Fruit fly (Drosophila melanogaster) whole organism, embryonic: ENCODE measurements around the gene MAGE.

Source experiments
- Atf-2 ChIP-seq: fragments of 200-800 bp; sonication (Bioruptor generic); optimal IDR thresholded peaks from 2 replicates; lab custom pipeline; 2016; ENCODE audit warnings: missing biosample characterization, missing genetic modification characterization
- CG10267 ChIP-seq: fragments of 200-800 bp; sonication (Bioruptor generic); optimal IDR thresholded peaks from 2 replicates; lab custom pipeline; 2018; ENCODE audit warnings: missing biosample characterization, mild to moderate bottlenecking, missing genetic modification characterization, moderate library complexity
- CG10565 ChIP-seq: fragments of 200-800 bp; sonication (Bioruptor generic); optimal IDR thresholded peaks from 3 replicates; lab custom pipeline; 2016; ENCODE audit warnings: missing biosample characterization, mild to moderate bottlenecking, missing genetic modification characterization
- CG11093 ChIP-seq: fragments of 200-800 bp; sonication (Bioruptor generic); IDR thresholded peaks from 3 replicates; pipeline ENCODE4 v1.3.6; 2022; ENCODE audit warnings: missing biosample characterization, missing genetic modification characterization
- CG12659 ChIP-seq: fragments of 200-800 bp; sonication (Bioruptor generic); optimal IDR thresholded peaks from 3 replicates; lab custom pipeline; 2017; ENCODE audit warnings: mild to moderate bottlenecking, missing biosample characterization, missing genetic modification reagents, missing genetic modification characterization
- CG14441 ChIP-seq: fragments of 200-800 bp; sonication (Bioruptor generic); IDR thresholded peaks from 2 replicates; pipeline ENCODE4 v1.3.6; 2022; ENCODE audit warnings: missing biosample characterization, missing genetic modification characterization
- CG15011 ChIP-seq: fragments of 200-800 bp; sonication (Bioruptor generic); optimal IDR thresholded peaks from 3 replicates; lab custom pipeline; 2018; ENCODE audit warnings: missing biosample characterization, mild to moderate bottlenecking, missing genetic modification characterization
- CG16863 ChIP-seq: fragments of 200-800 bp; sonication (Bioruptor generic); optimal IDR thresholded peaks from 3 replicates; lab custom pipeline; 2016; ENCODE audit warnings: missing biosample characterization, missing genetic modification characterization
- CG17186 ChIP-seq: fragments of 200-800 bp; sonication (Bioruptor generic); optimal IDR thresholded peaks from 3 replicates; lab custom pipeline; 2017; ENCODE audit warnings: missing biosample characterization, missing genetic modification reagents, missing genetic modification characterization
- CG17802 ChIP-seq: fragments of 200-800 bp; sonication (Bioruptor generic); optimal IDR thresholded peaks from 2 replicates; lab custom pipeline; 2018; ENCODE audit warnings: missing biosample characterization, mild to moderate bottlenecking, missing genetic modification characterization, moderate library complexity
- CG18619 ChIP-seq: fragments of 200-800 bp; sonication (Bioruptor generic); optimal IDR thresholded peaks from 3 replicates; lab custom pipeline; 2017; ENCODE audit warnings: missing biosample characterization, mild to moderate bottlenecking, missing genetic modification characterization
- CG2712 ChIP-seq: fragments of 200-800 bp; optimal IDR thresholded peaks from 3 replicates; lab custom pipeline; 2019; ENCODE audit warnings: missing biosample characterization, mild to moderate bottlenecking, missing genetic modification characterization, moderate library complexity
- CG2889 ChIP-seq: fragments of 200-800 bp; sonication (Bioruptor generic); IDR thresholded peaks from 3 replicates; pipeline ENCODE4 v1.3.6; 2022; ENCODE audit warnings: missing biosample characterization, missing genetic modification characterization
- CG4360 ChIP-seq: fragments of 200-800 bp; sonication (Bioruptor generic); IDR thresholded peaks from 2 replicates; pipeline ENCODE4 v1.3.6; 2022; ENCODE audit warnings: missing biosample characterization, missing genetic modification characterization
- CG4424 ChIP-seq: fragments of 200-800 bp; sonication (Bioruptor generic); optimal IDR thresholded peaks from 3 replicates; lab custom pipeline; 2016; ENCODE audit warnings: missing biosample characterization, missing genetic modification characterization
- CG6689 ChIP-seq: fragments of 200-800 bp; sonication (Bioruptor generic); IDR thresholded peaks from 2 replicates; pipeline ENCODE4 v1.3.6; 2022; ENCODE audit warnings: missing biosample characterization, missing genetic modification characterization
- CG6854 ChIP-seq: fragments of 200-800 bp; sonication (Bioruptor generic); optimal IDR thresholded peaks from 3 replicates; lab custom pipeline; 2017; ENCODE audit warnings: missing biosample characterization, mild to moderate bottlenecking, missing genetic modification characterization
- CG7745 ChIP-seq: fragments of 200-800 bp; sonication (Bioruptor generic); optimal IDR thresholded peaks from 2 replicates; lab custom pipeline; 2018; ENCODE audit warnings: missing biosample characterization, mild to moderate bottlenecking, missing genetic modification characterization, moderate library complexity
- CG8281 ChIP-seq: fragments of 200-800 bp; sonication (Bioruptor generic); optimal IDR thresholded peaks from 2 replicates; lab custom pipeline; 2018; ENCODE audit warnings: missing biosample characterization, mild to moderate bottlenecking, missing genetic modification characterization, moderate library complexity
- CG8944 ChIP-seq: fragments of 200-800 bp; sonication (Bioruptor generic); optimal IDR thresholded peaks from 3 replicates; lab custom pipeline; 2016; ENCODE audit warnings: missing biosample characterization, missing genetic modification characterization
- CHES-1-like ChIP-seq: fragments of 200-800 bp; sonication (Bioruptor generic); optimal IDR thresholded peaks from 2 replicates; lab custom pipeline; 2016; ENCODE audit warnings: missing biosample characterization, missing genetic modification characterization
- Chrac-16 ChIP-seq: fragments of 200-800 bp; sonication (Bioruptor generic); optimal IDR thresholded peaks from 3 replicates; lab custom pipeline; 2016; ENCODE audit warnings: missing biosample characterization, missing genetic modification characterization
- Dad ChIP-seq: fragments of 200-800 bp; sonication (Bioruptor generic); optimal IDR thresholded peaks from 3 replicates; lab custom pipeline; 2016; ENCODE audit warnings: missing biosample characterization, missing genetic modification characterization
- Deaf1 ChIP-seq: fragments of 200-800 bp; optimal IDR thresholded peaks from 3 replicates; lab custom pipeline; 2019; ENCODE audit warnings: missing biosample characterization, mild to moderate bottlenecking, missing genetic modification characterization, moderate library complexity
- Fer1 ChIP-seq: fragments of 200-800 bp; sonication (Bioruptor generic); optimal IDR thresholded peaks from 2 replicates; lab custom pipeline; 2017; ENCODE audit warnings: missing biosample characterization, mild to moderate bottlenecking, missing genetic modification characterization
- Fer2 ChIP-seq: fragments of 200-800 bp; sonication (Bioruptor generic); optimal IDR thresholded peaks from 2 replicates; lab custom pipeline; 2018; ENCODE audit warnings: missing biosample characterization, mild to moderate bottlenecking, missing genetic modification characterization, moderate library complexity
- Fer3 ChIP-seq: fragments of 200-800 bp; sonication (Bioruptor generic); optimal IDR thresholded peaks from 2 replicates; lab custom pipeline; 2018; ENCODE audit warnings: missing biosample characterization, mild to moderate bottlenecking, missing genetic modification characterization, moderate library complexity
- Hey ChIP-seq: fragments of 200-800 bp; sonication (Bioruptor generic); optimal IDR thresholded peaks from 3 replicates; lab custom pipeline; 2018; ENCODE audit warnings: missing biosample characterization, mild to moderate bottlenecking, missing genetic modification characterization
- Hr78 ChIP-seq, 2 experiments: fragments of 200-800 bp in 1 of 2; fragments of >200 bp in 1 of 2; sonication (Bioruptor generic) in 1 of 2; optimal IDR thresholded peaks; 2 replicates each; lab custom pipeline; 2017 to 2019; ENCODE audit warnings: missing biosample characterization in 2 of 2, missing genetic modification characterization in 2 of 2, mild to moderate bottlenecking in 1 of 2, moderate library complexity in 1 of 2
- Mrtf ChIP-seq: fragments of 200-800 bp; sonication (Bioruptor generic); IDR thresholded peaks from 3 replicates; pipeline ENCODE4 v1.3.6; 2022; ENCODE audit warnings: missing biosample characterization, missing genetic modification characterization
- Myb ChIP-seq: fragments of 200-800 bp; sonication (Bioruptor generic); optimal IDR thresholded peaks from 2 replicates; lab custom pipeline; 2016; ENCODE audit warnings: missing biosample characterization, missing genetic modification characterization
- Nf-YC ChIP-seq: fragments of 200-800 bp; optimal IDR thresholded peaks from 3 replicates; lab custom pipeline; 2019; ENCODE audit warnings: missing biosample characterization, mild to moderate bottlenecking, missing genetic modification characterization, moderate library complexity
- Ssrp ChIP-seq: fragments of 200-800 bp; sonication (Bioruptor generic); optimal IDR thresholded peaks from 2 replicates; lab custom pipeline; 2018; ENCODE audit warnings: missing biosample characterization, mild to moderate bottlenecking, missing genetic modification characterization, moderate library complexity
- ash1 ChIP-seq: fragments of 200-800 bp; sonication (Bioruptor generic); optimal IDR thresholded peaks from 2 replicates; lab custom pipeline; 2018; ENCODE audit warnings: missing biosample characterization, mild to moderate bottlenecking, missing genetic modification characterization
- az2 ChIP-seq: fragments of 200-800 bp; sonication (Bioruptor generic); optimal IDR thresholded peaks from 3 replicates; lab custom pipeline; 2016; ENCODE audit warnings: missing biosample characterization, missing genetic modification characterization
- bsh ChIP-seq, 2 experiments: fragments of 200-800 bp; sonication (Bioruptor generic); optimal IDR thresholded peaks; 2 replicates each; lab custom pipeline; 2017 to 2018; ENCODE audit warnings: mild to moderate bottlenecking in 2 of 2, missing biosample characterization in 2 of 2, missing genetic modification characterization in 2 of 2, moderate library complexity in 1 of 2
- btn ChIP-seq: fragments of 200-800 bp; sonication (Bioruptor generic); optimal IDR thresholded peaks from 2 replicates; lab custom pipeline; 2016; ENCODE audit warnings: missing biosample characterization, missing genetic modification characterization
- chif ChIP-seq, 2 experiments: fragments of 200-800 bp; sonication (Bioruptor generic); optimal IDR thresholded peaks; 3 replicates each; lab custom pipeline; 2016; ENCODE audit warnings: missing biosample characterization in 2 of 2, missing genetic modification characterization in 2 of 2
- dmrt11E ChIP-seq: fragments of 200-800 bp; sonication (Bioruptor generic); optimal IDR thresholded peaks from 3 replicates; lab custom pipeline; 2018; ENCODE audit warnings: missing biosample characterization, mild to moderate bottlenecking, missing genetic modification characterization, moderate library complexity
- dmrt99B ChIP-seq: fragments of 200-800 bp; sonication (Bioruptor generic); optimal IDR thresholded peaks from 2 replicates; lab custom pipeline; 2018; ENCODE audit warnings: missing biosample characterization, mild to moderate bottlenecking, missing genetic modification characterization, moderate library complexity
- fd64A ChIP-seq: fragments of 200-800 bp; sonication (Bioruptor generic); optimal IDR thresholded peaks from 3 replicates; lab custom pipeline; 2018; ENCODE audit warnings: missing biosample characterization, mild to moderate bottlenecking, missing genetic modification characterization
- gcm ChIP-seq: fragments of 200-800 bp; sonication (Bioruptor generic); optimal IDR thresholded peaks from 2 replicates; lab custom pipeline; 2019; ENCODE audit warnings: missing biosample characterization, mild to moderate bottlenecking, missing genetic modification characterization, moderate library complexity
- gcm2 ChIP-seq: fragments of 200-800 bp; sonication (Bioruptor generic); optimal IDR thresholded peaks from 2 replicates; lab custom pipeline; 2016; ENCODE audit warnings: missing biosample characterization, missing genetic modification characterization
- hth ChIP-seq: fragments of >200 bp; optimal IDR thresholded peaks from 2 replicates; lab custom pipeline; 2017; ENCODE audit warnings: inconsistent platforms
- lilli ChIP-seq: fragments of 200-800 bp; sonication (Bioruptor generic); optimal IDR thresholded peaks from 3 replicates; lab custom pipeline; 2016; ENCODE audit warnings: missing biosample characterization, missing genetic modification characterization
- sc ChIP-seq, 3 experiments: fragments of >200 bp in 2 of 3; fragments of 200-800 bp in 1 of 3; sonication (Bioruptor generic) in 1 of 3; optimal IDR thresholded peaks; 2 replicates in 2 of 3; 3 replicates in 1 of 3; lab custom pipeline; 2017; ENCODE audit warnings: mild to moderate bottlenecking in 1 of 3, missing biosample characterization in 1 of 3, missing genetic modification characterization in 1 of 3, missing genetic modification reagents in 1 of 3
- ttk ChIP-seq: fragments of 200-800 bp; sonication (Bioruptor generic); IDR thresholded peaks from 2 replicates; pipeline ENCODE4 v2.1.2; 2022; ENCODE audit warnings: missing biosample characterization, missing genetic modification characterization
- vvl ChIP-seq: fragments of 200-800 bp; sonication (Bioruptor generic); IDR thresholded peaks from 2 replicates; pipeline ENCODE4 v1.3.6; 2022; ENCODE audit warnings: missing biosample characterization, missing genetic modification characterization

The MAGE gene

DNA sequence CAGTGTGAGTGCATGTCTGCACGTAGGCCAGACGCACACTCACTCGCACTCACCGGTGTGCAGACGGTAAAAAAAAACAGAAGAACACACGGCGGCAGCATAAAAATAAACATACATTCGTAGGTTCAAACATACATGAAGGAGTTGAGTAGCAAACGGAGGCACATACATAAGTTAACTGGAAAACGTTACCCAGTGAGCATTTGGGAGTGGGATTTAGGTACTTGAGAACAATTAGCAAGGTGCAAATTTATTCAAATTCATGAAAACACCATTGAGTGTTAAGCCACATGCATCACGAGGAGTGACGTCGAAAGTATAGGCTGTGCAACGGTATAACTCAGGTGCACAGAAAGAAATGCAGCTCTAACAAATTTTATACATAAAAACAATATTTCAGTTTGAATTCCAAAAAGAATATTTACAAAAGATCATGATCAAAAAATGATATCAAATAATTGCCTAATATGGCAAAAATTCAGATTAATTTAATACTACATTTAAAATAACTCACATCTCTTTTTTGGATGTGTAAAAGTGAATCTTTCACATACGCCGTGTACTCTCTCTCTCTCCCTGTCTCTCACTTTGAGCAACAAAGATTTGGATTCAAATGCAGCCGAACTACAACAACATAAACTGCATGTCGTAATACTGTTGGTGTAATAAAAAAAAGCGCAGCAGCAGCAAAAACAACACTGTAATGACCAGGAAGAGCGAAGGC lies 46.2 kb downstream of the MAGE start (continued):
- TF ChIP-seq hth (lab: Kevin White, UChicago): no peak
- TF ChIP-seq CG17802: peak; percentile 83
- peak; percentile 97 for TF ChIP-seq az2 (GFP tag; lab: Kevin White, UChicago)
- peak; percentile 98 for TF ChIP-seq Ssrp (tag; lab: Kevin White, UChicago)
- peak; percentile 43 for TF ChIP-seq Myb (GFP tag; lab: Kevin White, UChicago)
- TF ChIP-seq CG2889 (GFP tag; lab: Robert Waterston, UW): no peak
- peak; percentile 39 for TF ChIP-seq Hey (tag; lab: Kevin White, UChicago)
- TF ChIP-seq fd64A (GFP tag; lab: Kevin White, UChicago): peak; percentile 92
- no peak for TF ChIP-seq vvl
- no peak for TF ChIP-seq CG6689 (GFP tag; lab: Robert Waterston, UW)
- TF ChIP-seq dmrt99B (tag; lab: Kevin White, UChicago): peak; percentile 98
- TF ChIP-seq Atf-2 (GFP tag; lab: Kevin White, UChicago): peak; percentile 94
- peak; percentile 84 for TF ChIP-seq CG8281 (tag; lab: Kevin White, UChicago)
- peak; percentile 87 for TF ChIP-seq CG15011
- peak; percentile 89 for TF ChIP-seq CG17186
- no peak for TF ChIP-seq ttk (GFP tag; lab: Robert Waterston, UW)
- TF ChIP-seq CG2712 (tag; lab: Kevin White, UChicago): peak; percentile 99
- peak; percentile 88 for TF ChIP-seq Fer3 (tag; lab: Kevin White, UChicago)
- TF ChIP-seq CHES-1-like: peak; percentile 78
- peak; percentile 72 for TF ChIP-seq CG7745 (tag; lab: Kevin White, UChicago)
- peak; percentile 60 for TF ChIP-seq CG6854
- peak; percentile 85 for TF ChIP-seq lilli
- TF ChIP-seq Fer2 (tag; lab: Kevin White, UChicago): peak; percentile 63
- peak; percentile 94 for TF ChIP-seq CG11093 (GFP tag; lab: Robert Waterston, UW)
- peak; percentile 63 for TF ChIP-seq Fer1 (GFP tag; lab: Kevin White, UChicago)
- TF ChIP-seq bsh (GFP tag; optimal IDR thresholded peaks at IDR 0.05; lab: Kevin White, UChicago): peak; percentile 90 to 99
- no peak for TF ChIP-seq CG4360 (GFP tag; lab: Robert Waterston, UW)
- peak in 1 of 2 experiments; percentile 92 for TF ChIP-seq Hr78 (GFP tag; optimal IDR thresholded peaks at IDR 0.05; lab: Kevin White, UChicago)
- peak; percentile 99 for TF ChIP-seq dmrt11E (tag; lab: Kevin White, UChicago)
- peak; percentile 81 for TF ChIP-seq gcm2 (GFP tag; lab: Kevin White, UChicago)
- TF ChIP-seq ash1 (GFP tag; lab: Kevin White, UChicago): no peak
- TF ChIP-seq Nf-YC (tag; lab: Kevin White, UChicago): peak; percentile 65
- TF ChIP-seq Deaf1: peak; percentile 72
- no peak for TF ChIP-seq CG14441 (GFP tag; lab: Robert Waterston, UW)
- TF ChIP-seq Dad: peak; percentile 87
- TF ChIP-seq gcm: peak; percentile 97
- TF ChIP-seq CG16863: peak; percentile 91
- TF ChIP-seq CG18619 (GFP tag; lab: Kevin White, UChicago): peak; percentile 87
- peak; percentile 91 for TF ChIP-seq btn (GFP tag; lab: Kevin White, UChicago)
- peak; percentile 93 for TF ChIP-seq CG12659
- TF ChIP-seq sc (optimal IDR thresholded peaks at IDR 0.05; lab: Kevin White, UChicago): no peak
- peak; percentile 96 for TF ChIP-seq sc (GFP tag; optimal IDR thresholded peaks at IDR 0.05; lab: Kevin White, UChicago)
- TF ChIP-seq Chrac-16 (GFP tag; lab: Kevin White, UChicago): peak; percentile 95
- peak; percentile 97 for TF ChIP-seq CG4424 (GFP tag; lab: Kevin White, UChicago)
- peak; percentile 92 to 97 for TF ChIP-seq chif (GFP tag; optimal IDR thresholded peaks at IDR 0.05; lab: Kevin White, UChicago)
- peak; percentile 95 for TF ChIP-seq CG10267 (tag; lab: Kevin White, UChicago)
- TF ChIP-seq CG8944 (GFP tag; lab: Kevin White, UChicago): peak; percentile 90
- no peak for TF ChIP-seq Mrtf (GFP tag; lab: Robert Waterston, UW)
- TF ChIP-seq CG10565 (GFP tag; lab: Kevin White, UChicago): peak; percentile 72
